Fruit fly (Drosophila melanogaster) ovary, adult (tissue): ENCODE data around the gene mRpS7.
A peak's percentile ranks its signal among the peaks of the same experiment; 100 is the strongest.

ENCODE experiments used
- CG17801 ChIP-seq: fragments of 200-800 bp; optimal IDR thresholded peaks from 2 replicates; lab custom pipeline; 2019; ENCODE audit warnings: missing biosample characterization, mild to moderate bottlenecking, missing genetic modification characterization, moderate library complexity; ENCODE audit not compliant: partially characterized antibody

Gene mRpS7

DNA sequence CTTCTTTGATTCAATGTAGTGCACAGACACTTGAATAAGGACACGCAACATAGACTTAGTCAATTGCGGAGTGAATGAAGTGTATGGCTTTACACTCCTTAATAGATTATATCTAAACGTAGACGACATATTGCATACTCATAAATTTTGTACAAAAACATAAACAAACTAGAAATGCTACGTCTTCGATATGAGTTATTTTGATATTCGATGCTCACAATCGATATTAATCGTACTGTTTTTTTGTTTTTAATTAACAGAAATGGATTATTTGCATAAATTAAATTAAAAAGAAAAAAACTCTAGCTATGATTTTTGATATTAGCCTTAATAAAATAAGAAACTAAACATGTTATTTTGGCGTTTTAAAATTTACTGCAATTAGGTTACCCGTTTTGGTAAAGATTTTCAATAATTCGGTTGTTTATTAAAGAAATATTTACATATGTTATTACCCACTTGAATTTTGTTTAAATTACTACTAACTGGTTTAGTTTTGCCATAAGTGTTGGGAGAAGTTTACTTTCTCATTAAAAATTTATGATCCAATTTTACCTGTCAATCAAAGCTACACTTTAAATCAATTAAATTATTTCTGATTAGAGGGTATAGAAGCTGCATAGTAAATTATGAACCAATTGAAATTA, 18.7 kb downstream of the mRpS7 start, which contains the start of the genes CG17768, LSm-4 and Ir31a:
Gene CG17768 (minus strand): TSS at position 196 of the 647 bp plus-strand sequence.
Gene LSm-4 (minus strand): TSS at position 196 of the 647 bp plus-strand sequence.
Gene Ir31a (plus strand): TSS at position 558 of the 647 bp plus-strand sequence.
- TF ChIP-seq CG17801 (GFP tag; lab: Kevin White, UChicago) = no peak

DNA sequence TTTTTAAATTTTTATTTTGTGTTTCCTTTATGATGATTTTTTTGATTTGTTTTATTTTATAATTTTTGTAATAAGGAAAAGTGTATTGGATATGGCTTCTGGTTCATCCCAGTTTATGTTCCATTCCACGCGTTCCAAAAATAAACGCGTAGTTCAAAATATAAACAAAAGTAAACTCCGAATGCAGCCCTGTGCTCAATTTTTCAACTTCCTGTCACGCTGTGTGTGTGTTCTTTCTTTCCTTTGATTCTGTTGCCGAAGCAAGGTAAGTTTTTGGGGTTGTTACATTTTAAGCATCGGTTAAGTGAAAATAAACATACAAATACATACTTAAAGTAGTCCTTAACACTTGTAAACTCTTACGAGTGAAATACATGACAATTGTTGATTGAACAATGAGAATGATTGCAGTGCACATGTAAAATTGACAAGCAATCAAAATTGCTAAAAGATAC, 21.7 kb downstream of the mRpS7 start, which contains the start of the genes Ip259 and RpS27A:
Gene Ip259 (plus strand): TSS at position 231 of the 455 bp plus-strand sequence.
Gene RpS27A (plus strand): TSS at position 231 of the 455 bp plus-strand sequence.
- peak; percentile 83 for TF ChIP-seq CG17801 (GFP tag; lab: Kevin White, UChicago)

dm6 chr2L:10413251-10414127, 27.0 kb downstream of the mRpS7 start, which contains the start of the genes CG5355 and Klp31E:
CG5355 (minus strand) TSS chr2L:10413463.
Klp31E (plus strand) TSS chr2L:10414017.
- no peak for TF ChIP-seq CG17801 (GFP tag; lab: Kevin White, UChicago)

DNA sequence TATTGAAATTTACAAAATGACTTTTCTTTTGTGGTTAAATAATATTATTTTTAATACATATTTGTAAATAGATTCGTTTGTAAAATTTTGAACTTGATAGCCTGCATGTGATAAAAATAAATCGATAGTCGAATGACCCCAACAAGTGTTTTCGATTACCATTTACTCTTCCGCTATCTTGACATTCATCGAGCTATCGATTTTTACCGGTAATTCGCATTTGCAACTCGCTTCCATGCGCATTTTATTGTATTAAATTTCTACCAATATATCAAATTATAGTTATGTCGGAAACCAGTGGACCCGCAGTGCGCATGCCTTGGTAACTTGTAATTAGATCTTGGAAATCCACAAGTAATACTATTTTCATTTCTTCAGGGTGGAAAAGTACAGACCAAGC, 32.5 kb downstream of the mRpS7 start, which contains the start of gene RfC3:
Gene RfC3 (plus strand): TSS at position 210 of the 400 bp plus-strand sequence.
- no peak for TF ChIP-seq CG17801 (GFP tag; lab: Kevin White, UChicago)

- TF ChIP-seq CG17801 (GFP tag; lab: Kevin White, UChicago) = no peak
Observed at dm6 chr2L:10422643-10423606, 36.5 kb downstream of the mRpS7 start, which contains the start of the genes pie and Wdfy2. pie (minus strand) TSS chr2L:10422780. Wdfy2 (plus strand) TSS chr2L:10423291.

DNA sequence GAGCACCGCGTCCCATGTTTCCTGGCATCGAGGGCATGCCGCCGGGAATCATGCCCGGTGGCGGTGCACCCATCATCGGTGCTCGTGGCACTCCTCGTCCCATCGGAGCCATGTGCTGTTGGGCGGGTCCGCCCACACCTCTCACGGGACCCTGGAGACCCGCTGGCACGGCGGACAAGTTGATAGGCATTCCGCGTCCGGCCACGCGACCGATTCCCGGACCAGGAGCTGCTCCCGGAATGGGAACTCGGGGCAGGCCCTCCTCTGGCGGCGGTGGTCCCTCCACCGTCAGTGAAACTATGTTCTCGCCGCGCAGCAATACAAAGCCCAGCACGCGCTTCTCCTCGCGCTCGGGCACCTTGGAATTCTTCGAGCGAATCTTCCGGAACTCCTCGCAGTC, 39.1 kb downstream of the mRpS7 start:
- TF ChIP-seq CG17801 (GFP tag; lab: Kevin White, UChicago) = no peak

dm6 chr2L:10426534-10427048, 40.1 kb downstream of the mRpS7 start, which contains the start of the genes SmB and KdelR:
SmB (minus strand) TSS chr2L:10426627.
KdelR (plus strand) TSS chr2L:10426887.
- peak; percentile 79 for TF ChIP-seq CG17801 (GFP tag; lab: Kevin White, UChicago)

- TF ChIP-seq CG17801 (GFP tag; lab: Kevin White, UChicago) = peak; percentile 17
Observed at dm6 chr2L:10428528-10428927, 42.1 kb downstream of the mRpS7 start, which contains the start of gene CG5188. CG5188 (plus strand) TSS chr2L:10428829.

DNA sequence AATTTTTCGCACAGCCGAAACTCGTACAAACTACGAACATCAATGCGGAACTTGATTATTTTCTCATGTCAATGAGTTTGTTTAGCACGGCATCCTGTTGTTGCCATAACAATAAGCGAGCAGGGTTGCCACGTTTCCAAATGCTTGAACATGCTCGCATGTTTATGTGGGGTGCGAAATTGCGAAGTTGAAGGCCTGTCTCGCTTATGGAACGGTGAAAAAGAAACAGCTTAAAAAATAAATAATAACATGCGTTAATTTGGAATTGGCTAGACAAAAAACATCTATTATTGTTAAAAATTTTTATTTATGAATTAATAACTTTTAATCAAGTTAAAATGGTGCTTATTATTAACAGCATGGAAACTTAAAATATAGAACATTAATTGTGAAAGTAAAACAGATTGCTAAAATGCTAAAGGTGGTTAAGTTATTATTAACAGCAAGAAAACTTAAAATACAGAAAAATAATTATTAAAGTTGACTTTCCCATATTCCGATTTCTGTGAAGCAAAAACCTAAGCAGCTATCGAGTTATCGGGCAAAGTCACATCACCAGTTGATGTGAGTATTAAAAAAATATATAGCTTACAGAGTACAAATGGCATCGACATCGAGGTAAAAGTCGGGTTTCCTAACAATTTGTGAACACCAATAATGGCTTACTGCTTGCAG, 44.5 kb downstream of the mRpS7 start, which contains the start of the genes Bug22 and TfIIB:
Gene Bug22 (minus strand): TSS at position 117 of the 675 bp plus-strand sequence.
Gene TfIIB (plus strand): TSS at position 537 of the 675 bp plus-strand sequence.
- peak; percentile 46 for TF ChIP-seq CG17801 (GFP tag; lab: Kevin White, UChicago)

DNA sequence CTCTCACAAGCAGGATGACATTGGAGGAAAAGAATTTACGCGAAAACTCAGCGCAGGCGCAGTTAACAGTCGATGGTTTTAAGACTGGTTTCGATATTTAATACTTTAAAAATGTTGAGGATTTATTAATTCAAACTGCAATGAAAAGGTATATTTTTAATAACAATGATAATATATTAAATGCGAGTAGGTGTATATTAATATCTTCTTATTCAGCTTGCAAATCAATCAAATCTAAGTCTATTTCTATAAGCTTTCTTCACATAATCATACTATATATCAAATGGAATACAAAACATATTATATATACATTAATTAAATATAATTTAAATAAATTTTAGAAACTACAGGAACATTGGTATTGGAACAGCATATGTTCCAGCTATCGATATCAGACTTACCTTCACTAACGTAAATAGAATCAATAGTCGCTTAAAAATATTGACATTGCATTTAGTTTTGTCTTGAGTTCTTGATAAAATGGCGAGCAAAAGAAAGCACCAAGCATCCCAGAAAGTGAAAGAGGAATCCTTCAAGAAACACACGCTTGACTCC, 49.2 kb downstream of the mRpS7 start, which contains the start of the genes TBC1D16 and holn1:
Gene TBC1D16 (minus strand): TSS at position 51 of the 555 bp plus-strand sequence.
Gene holn1 (plus strand): TSS at position 390 of the 555 bp plus-strand sequence.
- no peak for TF ChIP-seq CG17801 (GFP tag; lab: Kevin White, UChicago)
